Worm (Caenorhabditis elegans) whole organism, mixed stage, embryonic: ENCODE measurements around the gene gfat-1.

Experiments
- M03D4.4 ChIP-seq: sonication (generic microtip); optimal IDR thresholded peaks from 2 replicates; lab custom pipeline; 2017; ENCODE audit warnings: mild to moderate bottlenecking, missing genetic modification characterization, missing compliant biosample characterization
- bed-3 ChIP-seq: fragments of 200-800 bp; sonication (Bioruptor generic); optimal IDR thresholded peaks from 3 replicates; lab custom pipeline; 2018; ENCODE audit warnings: mild to moderate bottlenecking, missing genetic modification characterization, moderate library complexity, missing compliant biosample characterization
- ceh-39 ChIP-seq: fragments of 150-350 bp; optimal IDR thresholded peaks from 2 replicates; lab custom pipeline; 2014; ENCODE audit warnings: missing biosample characterization, missing genetic modification characterization
- ceh-43 ChIP-seq: fragments of 200-800 bp; sonication (Bioruptor generic); optimal IDR thresholded peaks from 2 replicates; lab custom pipeline; 2018; ENCODE audit warnings: mild to moderate bottlenecking, missing genetic modification characterization, moderate library complexity, missing compliant biosample characterization
- ces-1 ChIP-seq: fragments of 150-350 bp; optimal IDR thresholded peaks from 2 replicates; lab custom pipeline; 2014; ENCODE audit warnings: missing biosample characterization, missing genetic modification reagents, missing genetic modification characterization
- drap-1 ChIP-seq: fragments of 200-800 bp; sonication (Bioruptor generic); optimal IDR thresholded peaks from 3 replicates; lab custom pipeline; 2018; ENCODE audit warnings: mild to moderate bottlenecking, missing genetic modification characterization, missing compliant biosample characterization
- elt-1 ChIP-seq: sonication (generic microtip); optimal IDR thresholded peaks from 2 replicates; lab custom pipeline; 2017; ENCODE audit warnings: missing genetic modification characterization, mild to moderate bottlenecking, missing compliant biosample characterization, antibody characterized with exemption, moderate library complexity, borderline replicate concordance; ENCODE audit not compliant: insufficient read depth
- elt-3 ChIP-seq: fragments of 150-350 bp; optimal IDR thresholded peaks from 2 replicates; lab custom pipeline; 2014; ENCODE audit warnings: missing biosample characterization, missing genetic modification characterization
- ham-2 ChIP-seq: fragments of 200-800 bp; sonication (Bioruptor generic); optimal IDR thresholded peaks from 2 replicates; lab custom pipeline; 2018; ENCODE audit warnings: mild to moderate bottlenecking, missing genetic modification characterization, missing compliant biosample characterization
- hlh-1 ChIP-seq: fragments of 150-350 bp; optimal IDR thresholded peaks from 2 replicates; lab custom pipeline; 2014; ENCODE audit warnings: missing biosample characterization, missing genetic modification reagents, missing genetic modification characterization
- lin-13 ChIP-seq: fragments of 150-350 bp; optimal IDR thresholded peaks from 2 replicates; lab custom pipeline; 2014; ENCODE audit warnings: missing biosample characterization, missing genetic modification characterization
- lin-32 ChIP-seq: fragments of 200-800 bp; sonication (Bioruptor generic); optimal IDR thresholded peaks from 2 replicates; lab custom pipeline; 2018; ENCODE audit warnings: mild to moderate bottlenecking, missing genetic modification characterization, missing compliant biosample characterization
- lsy-2 ChIP-seq: fragments of 150-350 bp; optimal IDR thresholded peaks from 2 replicates; lab custom pipeline; 2014; ENCODE audit warnings: missing biosample characterization, missing genetic modification characterization
- mab-5 ChIP-seq: fragments of 150-350 bp; optimal IDR thresholded peaks from 2 replicates; lab custom pipeline; 2014; ENCODE audit warnings: missing biosample characterization, missing genetic modification characterization
- mep-1 ChIP-seq: fragments of 150-350 bp; optimal IDR thresholded peaks from 2 replicates; lab custom pipeline; 2017; ENCODE audit warnings: missing biosample characterization, missing genetic modification reagents, missing genetic modification characterization, inconsistent platforms
- nhr-12 ChIP-seq: fragments of 150-350 bp; optimal IDR thresholded peaks from 2 replicates; lab custom pipeline; 2014; ENCODE audit warnings: missing biosample characterization, missing genetic modification characterization
- nhr-2 ChIP-seq: fragments of 150-350 bp; optimal IDR thresholded peaks from 2 replicates; lab custom pipeline; 2014; ENCODE audit warnings: missing biosample characterization, missing genetic modification characterization
- nhr-28 ChIP-seq: fragments of 150-350 bp; optimal IDR thresholded peaks from 2 replicates; lab custom pipeline; 2014; ENCODE audit warnings: missing biosample characterization, missing genetic modification characterization
- nhr-76 ChIP-seq: sonication (generic microtip); optimal IDR thresholded peaks from 2 replicates; lab custom pipeline; 2017; ENCODE audit warnings: missing biosample characterization, missing genetic modification characterization
- pha-4 ChIP-seq: fragments of 150-350 bp; optimal IDR thresholded peaks from 2 replicates; lab custom pipeline; 2018; ENCODE audit warnings: missing biosample characterization, missing genetic modification reagents, missing genetic modification characterization
- sem-2 ChIP-seq: fragments of 200-800 bp; sonication (Bioruptor generic); optimal IDR thresholded peaks from 2 replicates; lab custom pipeline; 2018; ENCODE audit warnings: mild to moderate bottlenecking, missing genetic modification characterization, missing compliant biosample characterization
- snpc-4 ChIP-seq: fragments of 150-350 bp; optimal IDR thresholded peaks from 2 replicates; lab custom pipeline; 2014; ENCODE audit warnings: missing biosample characterization, missing genetic modification characterization
- sptf-1 ChIP-seq: sonication (generic microtip); optimal IDR thresholded peaks from 2 replicates; lab custom pipeline; 2017; ENCODE audit warnings: mild to moderate bottlenecking, missing genetic modification characterization, moderate library complexity, missing compliant biosample characterization
- tbx-8 ChIP-seq: fragments of 200-800 bp; sonication (Bioruptor generic); optimal IDR thresholded peaks from 2 replicates; lab custom pipeline; 2018; ENCODE audit warnings: mild to moderate bottlenecking, missing genetic modification characterization, moderate library complexity, missing compliant biosample characterization
- unc-120 ChIP-seq: sonication (generic microtip); optimal IDR thresholded peaks from 2 replicates; lab custom pipeline; 2017; ENCODE audit warnings: missing genetic modification characterization, missing compliant biosample characterization; ENCODE audit not compliant: poor library complexity, severe bottlenecking
- unc-39 ChIP-seq: fragments of 150-350 bp; optimal IDR thresholded peaks from 2 replicates; lab custom pipeline; 2014; ENCODE audit warnings: missing biosample characterization, missing genetic modification characterization
- unc-62 ChIP-seq: fragments of 150-350 bp; optimal IDR thresholded peaks from 2 replicates; lab custom pipeline; 2014; ENCODE audit warnings: missing biosample characterization, missing genetic modification reagents, missing genetic modification characterization
- zip-8 ChIP-seq: fragments of 150-350 bp; optimal IDR thresholded peaks from 2 replicates; lab custom pipeline; 2014; ENCODE audit warnings: missing biosample characterization, missing genetic modification characterization
- ztf-11 ChIP-seq: fragments of 150-350 bp; optimal IDR thresholded peaks from 2 replicates; lab custom pipeline; 2014; ENCODE audit warnings: missing biosample characterization, missing genetic modification characterization

gfat-1 gene

ce11 chrII:11588304-11588703 is 6.9 kb downstream of the gfat-1 start:
- TF ChIP-seq nhr-76 (tag; lab: Kevin White, UChicago): no peak
- no peak for TF ChIP-seq tbx-8 (GFP tag; lab: Kevin White, UChicago)
- TF ChIP-seq mep-1 (tag; lab: Kevin White, UChicago): no peak
- TF ChIP-seq sem-2: no peak
- TF ChIP-seq mab-5 (tag; lab: Kevin White, UChicago): no peak
- TF ChIP-seq snpc-4: no peak
- no peak for TF ChIP-seq pha-4 (tag; lab: Kevin White, UChicago)
- no peak for TF ChIP-seq ceh-43 (GFP tag; lab: Kevin White, UChicago)
- TF ChIP-seq ceh-39 (tag; lab: Kevin White, UChicago): no peak
- no peak for TF ChIP-seq unc-62
- no peak for TF ChIP-seq ham-2 (GFP tag; lab: Kevin White, UChicago)
- no peak for TF ChIP-seq lin-13 (tag; lab: Kevin White, UChicago)
- TF ChIP-seq sptf-1: no peak
- no peak for TF ChIP-seq bed-3 (GFP tag; lab: Kevin White, UChicago)
- no peak for TF ChIP-seq lin-32 (GFP tag; lab: Kevin White, UChicago)
- TF ChIP-seq ztf-11 (tag; lab: Kevin White, UChicago): no peak

DNA sequence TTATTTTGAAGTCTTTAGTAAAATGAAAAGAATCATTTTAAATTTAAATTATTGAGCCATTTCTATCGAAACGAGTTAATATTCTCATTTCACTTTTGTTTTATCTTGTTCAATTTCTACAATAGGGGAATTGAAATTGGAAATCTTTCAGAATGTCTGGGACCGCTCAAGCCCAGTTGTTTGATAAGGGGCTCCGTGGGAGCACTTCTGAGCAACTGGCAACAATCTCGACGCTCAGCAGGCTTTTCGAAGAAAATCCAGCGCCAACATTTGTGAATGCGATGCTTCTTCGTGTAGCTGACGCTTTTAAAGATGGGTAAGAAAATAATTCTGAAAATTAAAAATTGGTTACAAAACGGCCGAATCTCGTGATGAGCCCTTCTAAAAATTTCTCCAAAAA is 12.5 kb downstream of the gfat-1 start, which contains the start of gene ints-7:
Gene ints-7 (plus strand): TSS at position 152 of the 400 bp plus-strand sequence.
- TF ChIP-seq hlh-1 (tag; lab: Kevin White, UChicago) (no peak), zip-8 (tag; lab: Kevin White, UChicago) (no peak), elt-3 (no peak), unc-120 (no peak), lin-13 (tag; lab: Kevin White, UChicago) (no peak), ceh-39 (tag; lab: Kevin White, UChicago) (no peak), drap-1 (GFP tag; lab: Kevin White, UChicago) (no peak), tbx-8 (GFP tag; lab: Kevin White, UChicago) (no peak), ham-2 (GFP tag; lab: Kevin White, UChicago) (no peak), ceh-43 (GFP tag; lab: Kevin White, UChicago) (no peak)
- TF ChIP-seq, all 35 proteins: peak for 0

- peak; percentile 32 for TF ChIP-seq mep-1 (tag; lab: Kevin White, UChicago)
- TF ChIP-seq pha-4 (tag; lab: Kevin White, UChicago): no peak
- TF ChIP-seq nhr-28 (tag; lab: Kevin White, UChicago): no peak
These were observed 16.9 kb downstream of the gfat-1 start, which contains the start of gene smc-6 for ce11 chrII:11578327-11578726. smc-6 (plus strand) TSS chrII:11578716.

- TF ChIP-seq zip-8 (tag; lab: Kevin White, UChicago): no peak
- TF ChIP-seq nhr-12 (tag; lab: Kevin White, UChicago): no peak
- no peak for TF ChIP-seq ceh-39 (tag; lab: Kevin White, UChicago)
- TF ChIP-seq mab-5 (tag; lab: Kevin White, UChicago): no peak
- no peak for TF ChIP-seq nhr-76 (tag; lab: Kevin White, UChicago)
- no peak for TF ChIP-seq lsy-2
- no peak for TF ChIP-seq mep-1 (tag; lab: Kevin White, UChicago)
- TF ChIP-seq nhr-28 (tag; lab: Kevin White, UChicago): no peak
- no peak for TF ChIP-seq elt-1 (tag; lab: Kevin White, UChicago)
- no peak for TF ChIP-seq ztf-11 (tag; lab: Kevin White, UChicago)
- no peak for TF ChIP-seq unc-39 (tag; lab: Kevin White, UChicago)
- TF ChIP-seq ces-1 (GFP tag; lab: Kevin White, UChicago): no peak
- no peak for TF ChIP-seq ham-2 (GFP tag; lab: Kevin White, UChicago)
- no peak for TF ChIP-seq nhr-2
- no peak for TF ChIP-seq sem-2
- TF ChIP-seq bed-3 (GFP tag; lab: Kevin White, UChicago): no peak
These were observed 17.4 kb downstream of the gfat-1 start for ce11 chrII:11577861-11578260.

ce11 chrII:11577397-11577796 is 17.8 kb downstream of the gfat-1 start, which contains the start of gene pcs-1:
pcs-1 (minus strand) TSS chrII:11577740.
- no peak for TF ChIP-seq elt-3
- no peak for TF ChIP-seq zip-8 (tag; lab: Kevin White, UChicago)
- no peak for TF ChIP-seq elt-1 (tag; lab: Kevin White, UChicago)
- TF ChIP-seq M03D4.4: no peak
- TF ChIP-seq hlh-1 (tag; lab: Kevin White, UChicago): peak; percentile 20
